ENCODE assay signal across 4 fruit fly cellular contexts in genomic region chr3R:29758129-29758733, dm6.
A peak's percentile ranks its signal among the peaks of the same experiment; 100 is the strongest.
TF ChIP-seq lines count a peak whose summit lies in the region.

No protein-coding gene starts in this region.

- no peak for TF ChIP-seq CTCF in whole organism, embryonic (GFP tag; optimal IDR thresholded peaks at IDR 0.05; lab: Kevin White, UChicago)

TF ChIP-seq in whole organism, embryonic, 481 proteins besides CTCF, POLR2A, EP300 and RAD21 (continues in another document):
- TF ChIP-seq dysf (GFP tag; IDR thresholded peaks at IDR 0.05; lab: Robert Waterston, UW) (0 out of 3 replicates have a peak, but pooled peaks have one; percentile 8), Hr39 (optimal IDR thresholded peaks at IDR 0.05; lab: Kevin White, UChicago) (no peak), CG6175 (GFP tag; IDR thresholded peaks at IDR 0.05; lab: Robert Waterston, UW) (0 out of 3 replicates have a peak, but pooled peaks have one; percentile 35), ems (GFP tag; optimal IDR thresholded peaks at IDR 0.05; lab: Kevin White, UChicago) (no peak), tgo (GFP tag; IDR thresholded peaks at IDR 0.05; lab: Robert Waterston, UW) (peak; percentile 25; the same call in 1 of the 3 replicates), sens (GFP tag; lab: Kevin White, UChicago) (peak; percentile 25), Oaz (GFP tag; IDR thresholded peaks at IDR 0.05; lab: Robert Waterston, UW) (0 out of 2 replicates have a peak, but pooled peaks have one; percentile 25), Hr51 (GFP tag; optimal IDR thresholded peaks at IDR 0.05; lab: Kevin White, UChicago) (peak in 1 of 2 experiments; percentile 39), CG11504 (tag; optimal IDR thresholded peaks at IDR 0.05; lab: Kevin White, UChicago) (peak; percentile 31), gem (tag; optimal IDR thresholded peaks at IDR 0.05; lab: Kevin White, UChicago) (peak; percentile 43), klu (GFP tag; IDR thresholded peaks at IDR 0.05; lab: Robert Waterston, UW) (no peak), CkIIα-i1 (GFP tag; IDR thresholded peaks at IDR 0.05; lab: Robert Waterston, UW) (no peak), pita (GFP tag; optimal IDR thresholded peaks at IDR 0.05; lab: Kevin White, UChicago) (no peak), CG43689 (GFP tag; IDR thresholded peaks at IDR 0.05; lab: Robert Waterston, UW) (no peak), Ptx1 (GFP tag; IDR thresholded peaks at IDR 0.05; lab: Robert Waterston, UW) (no peak), CG10959 (GFP tag; IDR thresholded peaks at IDR 0.05; lab: Robert Waterston, UW) (no peak), CG7839 (tag; optimal IDR thresholded peaks at IDR 0.05; lab: Kevin White, UChicago) (peak; percentile 33), CG3838 (GFP tag; optimal IDR thresholded peaks at IDR 0.05; lab: Kevin White, UChicago) (no peak), Bdp1 (GFP tag; optimal IDR thresholded peaks at IDR 0.05; lab: Kevin White, UChicago) (no peak), Nf-YC (tag; optimal IDR thresholded peaks at IDR 0.05; lab: Kevin White, UChicago) (no peak), dan (GFP tag; IDR thresholded peaks at IDR 0.05; lab: Robert Waterston, UW) (0 out of 2 replicates have a peak, but pooled peaks have one; percentile 4), Dref (GFP tag; IDR thresholded peaks at IDR 0.05; lab: Robert Waterston, UW) (0 out of 2 replicates have a peak, but pooled peaks have one; percentile 18)

TF ChIP-seq in whole organism, prepupa, 60 proteins besides CTCF, POLR2A, EP300 and RAD21 (continues in another document):
- TF ChIP-seq CG6854 (GFP tag; optimal IDR thresholded peaks at IDR 0.05; lab: Kevin White, UChicago) (no peak), CG11902 (GFP tag; optimal IDR thresholded peaks at IDR 0.05; lab: Kevin White, UChicago) (peak; percentile 34), acj6 (GFP tag; optimal IDR thresholded peaks at IDR 0.05; lab: Kevin White, UChicago) (peak; percentile 59), CG8119 (GFP tag; IDR thresholded peaks at IDR 0.05; lab: Robert Waterston, UW) (peak; percentile 83), CG6276 (GFP tag; optimal IDR thresholded peaks at IDR 0.05; lab: Kevin White, UChicago) (peak; percentile 71), achi (GFP tag; optimal IDR thresholded peaks at IDR 0.05; lab: Kevin White, UChicago) (peak; percentile 63), eg (GFP tag; IDR thresholded peaks at IDR 0.05; lab: Robert Waterston, UW) (peak; percentile 84), CG6163 (GFP tag; IDR thresholded peaks at IDR 0.05; lab: Robert Waterston, UW) (peak; percentile 85), cyc (GFP tag; optimal IDR thresholded peaks at IDR 0.05; lab: Kevin White, UChicago) (peak; percentile 39), dsx (GFP tag; optimal IDR thresholded peaks at IDR 0.05; lab: Kevin White, UChicago; ENCODE audit: poor library complexity, severe bottlenecking) (peak; percentile 77), CG11762 (GFP tag; optimal IDR thresholded peaks at IDR 0.05; lab: Kevin White, UChicago; ENCODE audit: insufficient read depth) (peak; percentile 35), Sox15 (GFP tag; optimal IDR thresholded peaks at IDR 0.05; lab: Kevin White, UChicago) (no peak), CG1621 (tag; optimal IDR thresholded peaks at IDR 0.05; lab: Kevin White, UChicago) (peak; percentile 1), Ets21C (GFP tag; optimal IDR thresholded peaks at IDR 0.05; lab: Kevin White, UChicago) (no peak), CG10631 (GFP tag; optimal IDR thresholded peaks at IDR 0.05; lab: Kevin White, UChicago) (peak; percentile 40), CG34406 (GFP tag; optimal IDR thresholded peaks at IDR 0.05; lab: Kevin White, UChicago) (peak; percentile 62), Lpt (GFP tag; optimal IDR thresholded peaks at IDR 0.05; lab: Kevin White, UChicago) (peak; percentile 38), fd59A (GFP tag; optimal IDR thresholded peaks at IDR 0.05; lab: Kevin White, UChicago) (no peak), ss (GFP tag; optimal IDR thresholded peaks at IDR 0.05; lab: Kevin White, UChicago) (no peak), CG9139 (GFP tag; optimal IDR thresholded peaks at IDR 0.05; lab: Kevin White, UChicago) (no peak), CG11294 (GFP tag; IDR thresholded peaks at IDR 0.05; lab: Robert Waterston, UW) (peak; percentile 57; the same call in 1 of the 2 replicates), CG6792 (GFP tag; optimal IDR thresholded peaks at IDR 0.05; lab: Kevin White, UChicago) (peak; percentile 53), CG6808 (GFP tag; optimal IDR thresholded peaks at IDR 0.05; lab: Kevin White, UChicago) (peak; percentile 16)

TF ChIP-seq in whole organism, pupa, 21 proteins besides CTCF, POLR2A, EP300 and RAD21:
- TF ChIP-seq fd96Ca (GFP tag; IDR thresholded peaks at IDR 0.05; lab: Robert Waterston, UW) = peak; percentile 61; the same call in 2 of the 3 replicates
- TF ChIP-seq CG9948 (tag; optimal IDR thresholded peaks at IDR 0.05; lab: Kevin White, UChicago) = peak; percentile 50
- TF ChIP-seq D1 (tag; optimal IDR thresholded peaks at IDR 0.05; lab: Kevin White, UChicago) = no peak
- TF ChIP-seq CG10348 (GFP tag; IDR thresholded peaks at IDR 0.05; lab: Robert Waterston, UW) = 0 out of 2 replicates have a peak, but pooled peaks have one; percentile 41
- TF ChIP-seq CG12605 (GFP tag; IDR thresholded peaks at IDR 0.05; lab: Robert Waterston, UW) = peak; percentile 66
- peak; percentile 83 for TF ChIP-seq CG32121 (GFP tag; IDR thresholded peaks at IDR 0.05; lab: Robert Waterston, UW)
- peak; percentile 38 for TF ChIP-seq CG14655 (GFP tag; optimal IDR thresholded peaks at IDR 0.05; lab: Kevin White, UChicago)
- no peak for TF ChIP-seq EcR (GFP tag; optimal IDR thresholded peaks at IDR 0.05; lab: Kevin White, UChicago)
- peak; percentile 19 for TF ChIP-seq Pif1B (GFP tag; optimal IDR thresholded peaks at IDR 0.05; lab: Kevin White, UChicago)
- peak; percentile 57 for TF ChIP-seq CG8159 (tag; optimal IDR thresholded peaks at IDR 0.05; lab: Kevin White, UChicago)
- TF ChIP-seq CG34367 (tag; optimal IDR thresholded peaks at IDR 0.05; lab: Kevin White, UChicago) = peak; percentile 18
- no peak for TF ChIP-seq CG13204 (GFP tag; optimal IDR thresholded peaks at IDR 0.05; lab: Kevin White, UChicago)
- peak; percentile 24 for TF ChIP-seq CG15710 (tag; optimal IDR thresholded peaks at IDR 0.05; lab: Kevin White, UChicago)
- no peak for TF ChIP-seq gl (tag; optimal IDR thresholded peaks at IDR 0.05; lab: Kevin White, UChicago)
- TF ChIP-seq CG4496 (GFP tag; IDR thresholded peaks at IDR 0.05; lab: Robert Waterston, UW) = peak; percentile 84
- peak; percentile 60 for TF ChIP-seq Pif1A (GFP tag; optimal IDR thresholded peaks at IDR 0.05; lab: Kevin White, UChicago)
- peak; percentile 35 for TF ChIP-seq Snoo (tag; optimal IDR thresholded peaks at IDR 0.05; lab: Kevin White, UChicago)
- TF ChIP-seq rn (GFP tag; IDR thresholded peaks at IDR 0.05; lab: Robert Waterston, UW) = peak; percentile 58
- TF ChIP-seq Ets98B (GFP tag; IDR thresholded peaks at IDR 0.05; lab: Robert Waterston, UW) = peak; percentile 80
- peak; percentile 61 for TF ChIP-seq CG8301 (tag; optimal IDR thresholded peaks at IDR 0.05; lab: Kevin White, UChicago)
- peak; percentile 46 for TF ChIP-seq CG17806 (tag; optimal IDR thresholded peaks at IDR 0.05; lab: Kevin White, UChicago)

TF ChIP-seq in whole organism, wandering third instar larva, 38 proteins besides CTCF, POLR2A, EP300 and RAD21:
- no peak for TF ChIP-seq Hr78 (GFP tag; optimal IDR thresholded peaks at IDR 0.05; lab: Kevin White, UChicago)
- no peak for TF ChIP-seq woc (GFP tag; optimal IDR thresholded peaks at IDR 0.05; lab: Kevin White, UChicago)
- no peak for TF ChIP-seq GATAd (GFP tag; optimal IDR thresholded peaks at IDR 0.05; lab: Kevin White, UChicago)
- peak; percentile 71 for TF ChIP-seq Dfd (GFP tag; optimal IDR thresholded peaks at IDR 0.05; lab: Kevin White, UChicago)
- no peak for TF ChIP-seq dsf (GFP tag; optimal IDR thresholded peaks at IDR 0.05; lab: Kevin White, UChicago; ENCODE audit: borderline replicate concordance)
- TF ChIP-seq foxo (GFP tag; optimal IDR thresholded peaks at IDR 0.05; lab: Kevin White, UChicago) = peak in 1 of 2 experiments; percentile 27
- no peak for TF ChIP-seq h (GFP tag; optimal IDR thresholded peaks at IDR 0.05; lab: Kevin White, UChicago)
- no peak for TF ChIP-seq sv (GFP tag; optimal IDR thresholded peaks at IDR 0.05; lab: Kevin White, UChicago)
- no peak for TF ChIP-seq br (GFP tag; optimal IDR thresholded peaks at IDR 0.05; lab: Kevin White, UChicago)
- no peak for TF ChIP-seq Mio (GFP tag; optimal IDR thresholded peaks at IDR 0.05; lab: Kevin White, UChicago)
- TF ChIP-seq dmrt93B (GFP tag; optimal IDR thresholded peaks at IDR 0.05; lab: Kevin White, UChicago) = no peak
- TF ChIP-seq sage (GFP tag; optimal IDR thresholded peaks at IDR 0.05; lab: Kevin White, UChicago) = no peak
- TF ChIP-seq HLH106 (tag; optimal IDR thresholded peaks at IDR 0.05; lab: Kevin White, UChicago) = no peak
- TF ChIP-seq Myc (optimal IDR thresholded peaks at IDR 0.05; lab: Kevin White, UChicago) = no peak
- no peak for TF ChIP-seq Abd-B (GFP tag; optimal IDR thresholded peaks at IDR 0.05; lab: Kevin White, UChicago)
- no peak for TF ChIP-seq OdsH (GFP tag; optimal IDR thresholded peaks at IDR 0.05; lab: Kevin White, UChicago)
- no peak for TF ChIP-seq Sp1 (GFP tag; optimal IDR thresholded peaks at IDR 0.05; lab: Kevin White, UChicago)
- TF ChIP-seq psq (GFP tag; optimal IDR thresholded peaks at IDR 0.05; lab: Kevin White, UChicago) = no peak
- peak; percentile 34 for TF ChIP-seq fru (GFP tag; optimal IDR thresholded peaks at IDR 0.05; lab: Kevin White, UChicago)
- TF ChIP-seq jim (GFP tag; optimal IDR thresholded peaks at IDR 0.05; lab: Kevin White, UChicago) = no peak
- TF ChIP-seq CG32264 (GFP tag; optimal IDR thresholded peaks at IDR 0.05; lab: Kevin White, UChicago) = no peak
- no peak for TF ChIP-seq Hr83 (GFP tag; optimal IDR thresholded peaks at IDR 0.05; lab: Kevin White, UChicago; ENCODE audit: poor library complexity, severe bottlenecking)
- no peak for TF ChIP-seq Jra (GFP tag; optimal IDR thresholded peaks at IDR 0.05; lab: Kevin White, UChicago)
- TF ChIP-seq Dif (GFP tag; optimal IDR thresholded peaks at IDR 0.05; lab: Kevin White, UChicago; ENCODE audit: partially characterized antibody) = no peak
- TF ChIP-seq rgr (GFP tag; optimal IDR thresholded peaks at IDR 0.05; lab: Kevin White, UChicago) = peak; percentile 22
- no peak for TF ChIP-seq Vsx2 (GFP tag; optimal IDR thresholded peaks at IDR 0.05; lab: Kevin White, UChicago; ENCODE audit: partially characterized antibody)
- no peak for TF ChIP-seq pan (optimal IDR thresholded peaks at IDR 0.05; lab: Kevin White, UChicago)
- TF ChIP-seq tai (GFP tag; optimal IDR thresholded peaks at IDR 0.05; lab: Kevin White, UChicago) = no peak
- TF ChIP-seq CrebA (GFP tag; optimal IDR thresholded peaks at IDR 0.05; lab: Kevin White, UChicago; ENCODE audit: borderline replicate concordance) = no peak

Comparison
In these comparisons a context has a peak if more than half of its experiments do, and no peak if none do; other contexts are left out.
1. Of the 7 proteins assayed by ChIP-seq in both whole organism, embryonic and whole organism, prepupa: peak only in whole organism, embryonic: none; only in whole organism, prepupa: Gug, Hr39 and Lpt; in both: Sox102F; in neither: 3.